Fruit fly (Drosophila melanogaster): ENCODE data around the gene CG10681.

- TF ChIP-seq lola (GFP tag; optimal IDR thresholded peaks at IDR 0.05) (no peak), OdsH (GFP tag; optimal IDR thresholded peaks at IDR 0.05) (no peak), ey (GFP tag; optimal IDR thresholded peaks at IDR 0.05) (no peak), h (GFP tag; optimal IDR thresholded peaks at IDR 0.05) (no peak), Rel (GFP tag; optimal IDR thresholded peaks at IDR 0.05) (no peak), Rel (tag; optimal IDR thresholded peaks at IDR 0.05) (no peak), usp (GFP tag; optimal IDR thresholded peaks at IDR 0.05) (no peak), Vsx2 (GFP tag; optimal IDR thresholded peaks at IDR 0.05; ENCODE audit: partially characterized antibody) (no peak), CG9705 (GFP tag; optimal IDR thresholded peaks at IDR 0.05) (no peak), Myc (optimal IDR thresholded peaks at IDR 0.05) (no peak), sv (GFP tag; optimal IDR thresholded peaks at IDR 0.05) (no peak), GATAd (GFP tag; optimal IDR thresholded peaks at IDR 0.05) (no peak)
These were observed 46.3 kb upstream of the CG10681 start for dm6 chr3L:12455034-12455433.
